Fruit fly (Drosophila melanogaster) whole organism, prepupa: ENCODE data around the gene Rab9E.
A peak's percentile ranks its signal among the peaks of the same experiment; 100 is the strongest.

Source experiments
- CG11294 ChIP-seq: fragments of 200-800 bp; sonication (Bioruptor generic); IDR thresholded peaks from 2 replicates; pipeline ENCODE4 v1.3.6; 2022; ENCODE audit warnings: missing biosample characterization, missing genetic modification characterization
- CG11762 ChIP-seq: fragments of 200-800 bp; sonication (Bioruptor generic); optimal IDR thresholded peaks from 3 replicates; lab custom pipeline; 2016; ENCODE audit warnings: missing biosample characterization, missing genetic modification characterization; ENCODE audit not compliant: insufficient read depth
- CG11902 ChIP-seq: fragments of 200-800 bp; sonication (Bioruptor generic); optimal IDR thresholded peaks from 3 replicates; lab custom pipeline; 2016; ENCODE audit warnings: missing biosample characterization, missing genetic modification characterization
- CG1621 ChIP-seq: fragments of 200-800 bp; sonication (Bioruptor generic); optimal IDR thresholded peaks from 3 replicates; lab custom pipeline; 2018; ENCODE audit warnings: missing biosample characterization, mild to moderate bottlenecking, missing genetic modification characterization
- CG16779 ChIP-seq: fragments of 200-800 bp; sonication (Bioruptor generic); optimal IDR thresholded peaks from 3 replicates; lab custom pipeline; 2017; ENCODE audit warnings: missing biosample characterization, mild to moderate bottlenecking, missing genetic modification characterization
- CG3032 ChIP-seq: fragments of 200-800 bp; optimal IDR thresholded peaks from 2 replicates; lab custom pipeline; 2019; ENCODE audit warnings: missing biosample characterization, mild to moderate bottlenecking, missing genetic modification characterization, moderate library complexity
- CG34406 ChIP-seq: fragments of 200-800 bp; sonication (Bioruptor generic); optimal IDR thresholded peaks from 3 replicates; lab custom pipeline; 2016; ENCODE audit warnings: missing biosample characterization, missing genetic modification characterization
- CG4318 ChIP-seq: fragments of 200-800 bp; sonication (Bioruptor generic); optimal IDR thresholded peaks from 3 replicates; lab custom pipeline; 2017; ENCODE audit warnings: missing biosample characterization, mild to moderate bottlenecking, missing genetic modification characterization
- CG6163 ChIP-seq: fragments of 200-800 bp; sonication (Bioruptor generic); IDR thresholded peaks from 3 replicates; pipeline ENCODE4 v1.3.6; 2022; ENCODE audit warnings: missing biosample characterization, missing genetic modification characterization
- CG6276 ChIP-seq: fragments of 200-800 bp; sonication (Bioruptor generic); optimal IDR thresholded peaks from 2 replicates; lab custom pipeline; 2017; ENCODE audit warnings: missing biosample characterization, mild to moderate bottlenecking, missing genetic modification characterization
- CG6808 ChIP-seq: fragments of 200-800 bp; sonication (Bioruptor generic); optimal IDR thresholded peaks from 3 replicates; lab custom pipeline; 2017; ENCODE audit warnings: missing biosample characterization, missing genetic modification characterization, mild to moderate bottlenecking, moderate library complexity, missing genetic modification reagents
- CG8119 ChIP-seq: fragments of 200-800 bp; sonication (Bioruptor generic); IDR thresholded peaks from 3 replicates; pipeline ENCODE4 v1.3.6; 2022; ENCODE audit warnings: missing biosample characterization, missing genetic modification characterization
- CG8319 ChIP-seq: fragments of 200-800 bp; sonication (Bioruptor generic); optimal IDR thresholded peaks from 3 replicates; lab custom pipeline; 2016; ENCODE audit warnings: missing biosample characterization, missing genetic modification characterization
- CG8632 ChIP-seq: fragments of 200-800 bp; sonication (Bioruptor generic); optimal IDR thresholded peaks from 3 replicates; lab custom pipeline; 2016; ENCODE audit warnings: missing biosample characterization, missing genetic modification characterization
- CG9139 ChIP-seq: fragments of 200-800 bp; sonication (Bioruptor generic); optimal IDR thresholded peaks from 3 replicates; lab custom pipeline; 2017; ENCODE audit warnings: missing biosample characterization, mild to moderate bottlenecking, missing genetic modification characterization
- Eip75B ChIP-seq: fragments of 200-800 bp; sonication (Bioruptor generic); optimal IDR thresholded peaks from 3 replicates; lab custom pipeline; 2016; ENCODE audit warnings: missing biosample characterization, missing genetic modification characterization
- Eip78C ChIP-seq: fragments of 200-800 bp; sonication (Bioruptor generic); peaks from one replicate; lab custom pipeline; 2016; ENCODE audit warnings: missing biosample characterization, missing genetic modification characterization
- Ets21C ChIP-seq: fragments of 200-800 bp; sonication (Bioruptor generic); optimal IDR thresholded peaks from 3 replicates; lab custom pipeline; 2016; ENCODE audit warnings: missing biosample characterization, missing genetic modification characterization
- Ets96B ChIP-seq: fragments of 200-800 bp; optimal IDR thresholded peaks from 2 replicates; lab custom pipeline; 2019; ENCODE audit warnings: missing biosample characterization, mild to moderate bottlenecking, missing genetic modification characterization, moderate library complexity
- Hr38 ChIP-seq: sonication (Bioruptor generic); optimal IDR thresholded peaks from 2 replicates; lab custom pipeline; 2016; ENCODE audit warnings: missing biosample characterization, missing genetic modification characterization
- Lpt ChIP-seq: fragments of 200-800 bp; sonication (Bioruptor generic); optimal IDR thresholded peaks from 3 replicates; lab custom pipeline; 2016; ENCODE audit warnings: missing biosample characterization, missing genetic modification characterization
- Met ChIP-seq: fragments of 200-800 bp; sonication (Bioruptor generic); optimal IDR thresholded peaks from 3 replicates; lab custom pipeline; 2016; ENCODE audit warnings: missing biosample characterization, missing genetic modification characterization
- OdsH ChIP-seq: fragments of 200-800 bp; sonication (Bioruptor generic); optimal IDR thresholded peaks from 3 replicates; lab custom pipeline; 2016; ENCODE audit warnings: missing biosample characterization, missing genetic modification characterization
- Smox ChIP-seq: fragments of 200-800 bp; sonication (Bioruptor generic); optimal IDR thresholded peaks from 3 replicates; lab custom pipeline; 2016; ENCODE audit warnings: missing biosample characterization, missing genetic modification characterization
- Sox14 ChIP-seq: fragments of 200-800 bp; sonication (Bioruptor generic); optimal IDR thresholded peaks from 3 replicates; lab custom pipeline; 2016; ENCODE audit warnings: missing biosample characterization, missing genetic modification characterization
- achi ChIP-seq: fragments of 200-800 bp; sonication (Bioruptor generic); optimal IDR thresholded peaks from 3 replicates; lab custom pipeline; 2016; ENCODE audit warnings: missing biosample characterization, missing genetic modification characterization
- acj6 ChIP-seq: fragments of 200-800 bp; sonication (Bioruptor generic); optimal IDR thresholded peaks from 3 replicates; lab custom pipeline; 2016; ENCODE audit warnings: missing biosample characterization, missing genetic modification characterization
- cyc ChIP-seq: fragments of 200-800 bp; sonication (Bioruptor generic); optimal IDR thresholded peaks from 3 replicates; lab custom pipeline; 2016; ENCODE audit warnings: missing biosample characterization, missing genetic modification characterization
- dac ChIP-seq: fragments of 200-800 bp; sonication (Bioruptor generic); optimal IDR thresholded peaks from 2 replicates; lab custom pipeline; 2017; ENCODE audit warnings: missing biosample characterization, mild to moderate bottlenecking, missing genetic modification characterization
- dsx ChIP-seq: fragments of 200-800 bp; optimal IDR thresholded peaks from 3 replicates; lab custom pipeline; 2019; ENCODE audit warnings: missing biosample characterization, mild to moderate bottlenecking, missing genetic modification characterization, moderate library complexity; ENCODE audit not compliant: poor library complexity, severe bottlenecking
- eg ChIP-seq: fragments of 200-800 bp; sonication (Bioruptor generic); IDR thresholded peaks from 3 replicates; pipeline ENCODE4 v1.3.6; 2022; ENCODE audit warnings: missing biosample characterization, missing genetic modification characterization
- esn ChIP-seq: fragments of 200-800 bp; sonication (Bioruptor generic); optimal IDR thresholded peaks from 2 replicates; lab custom pipeline; 2016; ENCODE audit warnings: missing biosample characterization, mild to moderate bottlenecking, missing genetic modification characterization, moderate library complexity
- fd59A ChIP-seq: fragments of 200-800 bp; sonication (Bioruptor generic); optimal IDR thresholded peaks from 2 replicates; lab custom pipeline; 2017; ENCODE audit warnings: missing biosample characterization, mild to moderate bottlenecking, missing genetic modification characterization, missing genetic modification reagents
- fd85E ChIP-seq: fragments of 200-800 bp; sonication (Bioruptor generic); optimal IDR thresholded peaks from 3 replicates; lab custom pipeline; 2016; ENCODE audit warnings: missing biosample characterization, missing genetic modification characterization
- lz ChIP-seq: fragments of 200-800 bp; sonication (Bioruptor generic); optimal IDR thresholded peaks from 3 replicates; lab custom pipeline; 2016; ENCODE audit warnings: missing biosample characterization, missing genetic modification characterization
- net ChIP-seq: fragments of 200-800 bp; sonication (Bioruptor generic); optimal IDR thresholded peaks from 3 replicates; lab custom pipeline; 2016; ENCODE audit warnings: missing biosample characterization, missing genetic modification characterization
- pdm3 ChIP-seq: fragments of 200-800 bp; sonication (Bioruptor generic); optimal IDR thresholded peaks from 3 replicates; lab custom pipeline; 2016; ENCODE audit warnings: missing biosample characterization, missing genetic modification characterization
- salr ChIP-seq, 2 experiments: fragments of 200-800 bp; sonication (Bioruptor generic); optimal IDR thresholded peaks; 3 replicates each; lab custom pipeline; 2016 to 2018; ENCODE audit warnings: missing biosample characterization in 2 of 2, missing genetic modification characterization in 2 of 2, mild to moderate bottlenecking in 1 of 2
- ss ChIP-seq, 2 experiments: fragments of 200-800 bp; sonication (Bioruptor generic); optimal IDR thresholded peaks; 2 replicates in 1 of 2; 3 replicates in 1 of 2; lab custom pipeline; 2017 to 2018; ENCODE audit warnings: mild to moderate bottlenecking in 2 of 2, missing biosample characterization in 2 of 2, missing genetic modification characterization in 2 of 2, moderate library complexity in 1 of 2
- topi ChIP-seq: fragments of 200-800 bp; sonication (Bioruptor generic); optimal IDR thresholded peaks from 3 replicates; lab custom pipeline; 2016; ENCODE audit warnings: missing biosample characterization, missing genetic modification characterization

Gene Rab9E

dm6 chrX:10620144-10621005 is 41.3 kb downstream of the Rab9E start, which contains the start of gene CG43347 (continued):
- TF ChIP-seq esn (GFP tag; lab: Kevin White, UChicago) = peak; percentile 31
- TF ChIP-seq CG6808 (GFP tag; lab: Kevin White, UChicago) = peak; percentile 45
- TF ChIP-seq CG34406 (GFP tag; lab: Kevin White, UChicago) = peak; percentile 27
- peak; percentile 18 for TF ChIP-seq fd59A (GFP tag; lab: Kevin White, UChicago)
- TF ChIP-seq CG8319 (GFP tag; lab: Kevin White, UChicago) = no peak
- TF ChIP-seq CG6276 (GFP tag; lab: Kevin White, UChicago) = peak; percentile 41
- TF ChIP-seq CG8119 (GFP tag; lab: Robert Waterston, UW) = peak; percentile 51
- peak; percentile 4 to 59 for TF ChIP-seq ss (GFP tag; optimal IDR thresholded peaks at IDR 0.05; lab: Kevin White, UChicago)
- TF ChIP-seq CG8632 = peak; percentile 29
- TF ChIP-seq acj6 = peak; percentile 39
- TF ChIP-seq Hr38 = no peak
- peak; percentile 41 for TF ChIP-seq dsx (GFP tag; lab: Kevin White, UChicago)
- peak; percentile 13 for TF ChIP-seq Sox14
- no peak for TF ChIP-seq Lpt
- no peak for TF ChIP-seq fd85E (GFP tag; lab: Kevin White, UChicago)
- peak; percentile 41 for TF ChIP-seq topi (GFP tag; lab: Kevin White, UChicago)
- TF ChIP-seq dac = no peak
- peak; percentile 58 for TF ChIP-seq Ets96B
- TF ChIP-seq pdm3 (GFP tag; lab: Kevin White, UChicago) = peak; percentile 28
- peak; percentile 19 for TF ChIP-seq CG16779 (tag; lab: Kevin White, UChicago)
- peak; percentile 46 for TF ChIP-seq CG4318 (GFP tag; lab: Kevin White, UChicago)
- TF ChIP-seq lz (GFP tag; lab: Kevin White, UChicago) = peak; percentile 23
- TF ChIP-seq Met (GFP tag; lab: Kevin White, UChicago) = peak; percentile 42
- peak; percentile 8 for TF ChIP-seq CG1621 (tag; lab: Kevin White, UChicago)
- TF ChIP-seq net (GFP tag; lab: Kevin White, UChicago) = peak; percentile 26
- peak; percentile 43 for TF ChIP-seq achi (GFP tag; lab: Kevin White, UChicago)
- TF ChIP-seq cyc = peak; percentile 0
- no peak for TF ChIP-seq CG11762 (GFP tag; lab: Kevin White, UChicago)
- peak; percentile 80 for TF ChIP-seq Eip78C (GFP tag; lab: Kevin White, UChicago)
- no peak for TF ChIP-seq Ets21C
- peak; percentile 44 for TF ChIP-seq OdsH (GFP tag; lab: Kevin White, UChicago)
- 0 out of 3 replicates have a peak, but pooled peaks have one; percentile 31 for TF ChIP-seq eg (GFP tag; lab: Robert Waterston, UW)
- TF ChIP-seq CG6163 (GFP tag; lab: Robert Waterston, UW) = peak; percentile 51; the same call in 1 of the 3 replicates

dm6 chrX:10618491-10618890 is 43.2 kb downstream of the Rab9E start:
- TF ChIP-seq ss (GFP tag; optimal IDR thresholded peaks at IDR 0.05; lab: Kevin White, UChicago) (no peak), salr (GFP tag; optimal IDR thresholded peaks at IDR 0.05; lab: Kevin White, UChicago) (no peak), CG11902 (GFP tag; lab: Kevin White, UChicago) (no peak), CG11294 (no peak), Smox (GFP tag; lab: Kevin White, UChicago) (no peak), CG34406 (GFP tag; lab: Kevin White, UChicago) (no peak), Eip75B (GFP tag; lab: Kevin White, UChicago) (no peak), CG9139 (no peak), CG8632 (no peak), CG3032 (tag; lab: Kevin White, UChicago) (no peak)
